Worm (Caenorhabditis elegans) whole organism, mixed stage, embryonic: ENCODE measurements around the gene C44B7.5.

Source experiments
- elt-3 ChIP-seq: fragments of 150-350 bp; optimal IDR thresholded peaks from 2 replicates; lab custom pipeline; 2014; ENCODE audit warnings: missing biosample characterization, missing genetic modification characterization
- lsy-2 ChIP-seq: fragments of 150-350 bp; optimal IDR thresholded peaks from 2 replicates; lab custom pipeline; 2014; ENCODE audit warnings: missing biosample characterization, missing genetic modification characterization
- nhr-28 ChIP-seq: fragments of 150-350 bp; optimal IDR thresholded peaks from 2 replicates; lab custom pipeline; 2014; ENCODE audit warnings: missing biosample characterization, missing genetic modification characterization
- nhr-76 ChIP-seq: sonication (generic microtip); optimal IDR thresholded peaks from 2 replicates; lab custom pipeline; 2017; ENCODE audit warnings: missing biosample characterization, missing genetic modification characterization
- unc-39 ChIP-seq: fragments of 150-350 bp; optimal IDR thresholded peaks from 2 replicates; lab custom pipeline; 2014; ENCODE audit warnings: missing biosample characterization, missing genetic modification characterization
- unc-62 ChIP-seq: fragments of 150-350 bp; optimal IDR thresholded peaks from 2 replicates; lab custom pipeline; 2014; ENCODE audit warnings: missing biosample characterization, missing genetic modification reagents, missing genetic modification characterization
- ztf-11 ChIP-seq: fragments of 150-350 bp; optimal IDR thresholded peaks from 2 replicates; lab custom pipeline; 2014; ENCODE audit warnings: missing biosample characterization, missing genetic modification characterization

DNA sequence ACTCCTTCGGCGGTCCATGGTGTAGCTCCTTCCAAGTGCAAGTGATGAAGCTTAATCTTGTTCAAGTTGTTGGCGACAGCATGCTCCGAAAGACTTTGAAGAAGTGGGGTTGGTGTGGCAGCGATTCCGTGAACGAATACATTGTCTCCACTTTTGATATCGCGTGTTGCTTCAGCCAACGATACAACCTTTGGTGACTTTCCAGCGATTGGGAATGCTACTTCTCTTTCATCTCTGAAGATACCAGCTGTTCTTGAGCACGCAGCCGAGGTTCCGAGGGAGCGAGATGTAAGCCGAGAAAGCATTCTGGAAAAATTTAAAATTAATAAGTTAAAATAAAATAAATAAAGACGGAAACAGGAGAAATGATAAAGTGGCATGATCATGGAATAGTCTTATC is 17.7 kb upstream of the C44B7.5 start, which contains the start of gene acer-1:
- TF ChIP-seq ztf-11 (no peak), nhr-28 (tag; lab: Kevin White, UChicago) (no peak), lsy-2 (tag; lab: Kevin White, UChicago) (no peak), nhr-76 (tag; lab: Kevin White, UChicago) (no peak), unc-62 (GFP tag; lab: Kevin White, UChicago) (no peak), unc-39 (tag; lab: Kevin White, UChicago) (no peak), elt-3 (tag; lab: Kevin White, UChicago) (no peak)
